Fruit fly (Drosophila melanogaster) S2 (cell line): ENCODE results near the gene CG5810.

Experiments
- CG8478 ChIP-seq: fragments of >200 bp; optimal IDR thresholded peaks from 2 replicates; lab custom pipeline; 2018
- CTCF ChIP-seq, 2 experiments: fragments of >200 bp; optimal IDR thresholded peaks; 2 replicates each; lab custom pipeline; 2018

DNA sequence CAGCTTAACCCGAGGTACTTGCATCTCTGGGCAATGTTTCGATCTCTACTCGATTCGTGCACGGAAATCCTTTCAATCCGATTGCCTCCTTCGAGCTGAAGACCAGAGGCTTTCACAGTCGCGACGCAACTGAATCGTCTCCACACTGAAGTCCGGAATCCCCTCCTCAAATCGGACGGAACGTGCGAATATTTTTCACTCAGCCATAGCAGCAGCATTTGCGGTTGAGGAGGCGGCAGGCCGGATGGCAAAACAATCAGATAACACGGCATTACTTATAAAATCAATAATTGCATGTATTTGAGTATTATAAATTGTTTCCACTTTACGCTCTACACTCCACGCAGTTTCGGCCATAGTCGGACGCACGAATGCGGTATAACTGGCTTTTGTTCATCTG lies 4.5 kb downstream of the CG5810 start, which contains the start of gene Snmp1:
- TF ChIP-seq CG8478 (lab: Kevin White, UChicago) = no peak
- no peak for TF ChIP-seq CTCF (optimal IDR thresholded peaks at IDR 0.05; lab: Kevin White, UChicago)
